Fruit fly (Drosophila melanogaster) whole organism, embryonic: ENCODE results near the gene Bicra.

Experiments
- Adf1 ChIP-seq: fragments of 200-800 bp; sonication (Bioruptor generic); IDR thresholded peaks from 2 replicates; pipeline ENCODE4 v1.3.6; 2022; ENCODE audit warnings: missing biosample characterization, missing genetic modification characterization
- Atf-2 ChIP-seq: fragments of 200-800 bp; sonication (Bioruptor generic); optimal IDR thresholded peaks from 2 replicates; lab custom pipeline; 2016; ENCODE audit warnings: missing biosample characterization, missing genetic modification characterization
- Atf3 ChIP-seq: fragments of 200-800 bp; sonication (Bioruptor generic); optimal IDR thresholded peaks from 3 replicates; lab custom pipeline; 2016; ENCODE audit warnings: missing biosample characterization, missing genetic modification characterization
- B-H1 ChIP-seq: fragments of 200-800 bp; sonication (Bioruptor generic); IDR thresholded peaks from 3 replicates; pipeline ENCODE4 v1.3.6; 2022; ENCODE audit warnings: missing biosample characterization, missing genetic modification characterization
- B-H2 ChIP-seq: fragments of 200-800 bp; sonication (Bioruptor generic); optimal IDR thresholded peaks from 2 replicates; lab custom pipeline; 2018; ENCODE audit warnings: missing biosample characterization, mild to moderate bottlenecking, missing genetic modification characterization
- CG10565 ChIP-seq: fragments of 200-800 bp; sonication (Bioruptor generic); optimal IDR thresholded peaks from 3 replicates; lab custom pipeline; 2016; ENCODE audit warnings: missing biosample characterization, mild to moderate bottlenecking, missing genetic modification characterization
- CG10654 ChIP-seq: fragments of 200-800 bp; sonication (Bioruptor generic); optimal IDR thresholded peaks from 2 replicates; lab custom pipeline; 2016; ENCODE audit warnings: missing biosample characterization, missing genetic modification characterization
- CG11247 ChIP-seq: fragments of 200-800 bp; sonication (Bioruptor generic); IDR thresholded peaks from 2 replicates; pipeline ENCODE4 v1.3.6; 2022; ENCODE audit warnings: missing biosample characterization, missing genetic modification characterization
- CG12299 ChIP-seq: fragments of 200-800 bp; sonication (Bioruptor generic); optimal IDR thresholded peaks from 2 replicates; lab custom pipeline; 2018; ENCODE audit warnings: missing biosample characterization, mild to moderate bottlenecking, missing genetic modification characterization
- CG1529 ChIP-seq: fragments of 200-800 bp; sonication (Bioruptor generic); optimal IDR thresholded peaks from 3 replicates; lab custom pipeline; 2018; ENCODE audit warnings: missing biosample characterization, missing genetic modification characterization
- CG17385 ChIP-seq: fragments of 200-800 bp; sonication (Bioruptor generic); optimal IDR thresholded peaks from 3 replicates; lab custom pipeline; 2018; ENCODE audit warnings: missing biosample characterization, mild to moderate bottlenecking, missing genetic modification characterization
- CG1792 ChIP-seq: fragments of 200-800 bp; sonication (Bioruptor generic); optimal IDR thresholded peaks from 2 replicates; lab custom pipeline; 2016; ENCODE audit warnings: missing biosample characterization, missing genetic modification characterization
- CG18764 ChIP-seq: fragments of 200-800 bp; sonication (Bioruptor generic); optimal IDR thresholded peaks from 3 replicates; lab custom pipeline; 2016; ENCODE audit warnings: missing biosample characterization, missing genetic modification characterization
- CG34224 ChIP-seq: fragments of 200-800 bp; sonication (Bioruptor generic); IDR thresholded peaks from 3 replicates; pipeline ENCODE4 v1.3.6; 2022; ENCODE audit warnings: missing biosample characterization, missing genetic modification characterization; ENCODE audit not compliant: partially characterized antibody
- CG34376 ChIP-seq: fragments of 200-800 bp; sonication (Bioruptor generic); optimal IDR thresholded peaks from 2 replicates; lab custom pipeline; 2018; ENCODE audit warnings: missing biosample characterization, mild to moderate bottlenecking, missing genetic modification characterization
- CG3847 ChIP-seq: fragments of 200-800 bp; sonication (Bioruptor generic); IDR thresholded peaks from 2 replicates; pipeline ENCODE4 v1.3.6; 2022; ENCODE audit warnings: missing biosample characterization, missing genetic modification characterization
- CG4360 ChIP-seq: fragments of 200-800 bp; sonication (Bioruptor generic); IDR thresholded peaks from 2 replicates; pipeline ENCODE4 v1.3.6; 2022; ENCODE audit warnings: missing biosample characterization, missing genetic modification characterization
- CG4854 ChIP-seq: fragments of 200-800 bp; sonication (Bioruptor generic); optimal IDR thresholded peaks from 2 replicates; lab custom pipeline; 2016; ENCODE audit warnings: missing biosample characterization, missing genetic modification characterization, inconsistent platforms
- Dll ChIP-seq: fragments of 200-800 bp; sonication (Bioruptor generic); IDR thresholded peaks from 4 replicates; pipeline ENCODE4 v1.3.6; 2022; ENCODE audit warnings: missing biosample characterization, missing genetic modification characterization; ENCODE audit not compliant: partially characterized antibody
- Fer2 ChIP-seq: fragments of 200-800 bp; sonication (Bioruptor generic); optimal IDR thresholded peaks from 2 replicates; lab custom pipeline; 2018; ENCODE audit warnings: missing biosample characterization, mild to moderate bottlenecking, missing genetic modification characterization, moderate library complexity
- Gug ChIP-seq: fragments of 200-800 bp; sonication (Bioruptor generic); IDR thresholded peaks from 4 replicates; pipeline ENCODE4 v1.3.6; 2022; ENCODE audit warnings: missing biosample characterization, missing genetic modification characterization
- H15 ChIP-seq: fragments of 200-800 bp; sonication (Bioruptor generic); IDR thresholded peaks from 3 replicates; pipeline ENCODE4 v1.3.6; 2022; ENCODE audit warnings: missing biosample characterization, missing genetic modification characterization
- Hr39 ChIP-seq: fragments of >200 bp; optimal IDR thresholded peaks from 2 replicates; lab custom pipeline; 2017
- Lpt ChIP-seq: fragments of >200 bp; optimal IDR thresholded peaks from 2 replicates; lab custom pipeline; 2018; ENCODE audit warnings: missing biosample characterization, missing genetic modification characterization
- Med ChIP-seq: fragments of 200-800 bp; sonication (Bioruptor generic); peaks from one replicate; lab custom pipeline; 2016; ENCODE audit warnings: missing biosample characterization, missing genetic modification characterization, mild to moderate bottlenecking, inconsistent platforms, moderate library complexity
- Nf-YA ChIP-seq: fragments of 200-800 bp; sonication (Bioruptor generic); IDR thresholded peaks from 2 replicates; pipeline ENCODE4 v1.3.6; 2022; ENCODE audit warnings: missing biosample characterization, missing genetic modification characterization
- Nf-YC ChIP-seq: fragments of 200-800 bp; optimal IDR thresholded peaks from 3 replicates; lab custom pipeline; 2019; ENCODE audit warnings: missing biosample characterization, mild to moderate bottlenecking, missing genetic modification characterization, moderate library complexity
- Ravus ChIP-seq: fragments of 200-800 bp; sonication (Bioruptor generic); IDR thresholded peaks from 2 replicates; pipeline ENCODE4 v1.3.6; 2022; ENCODE audit warnings: missing biosample characterization, missing genetic modification characterization
- Six4 ChIP-seq: fragments of 200-800 bp; sonication (Bioruptor generic); optimal IDR thresholded peaks from 2 replicates; lab custom pipeline; 2016; ENCODE audit warnings: missing biosample characterization, missing genetic modification characterization
- Sry-β ChIP-seq: fragments of 200-800 bp; sonication (Bioruptor generic); optimal IDR thresholded peaks from 2 replicates; lab custom pipeline; 2018; ENCODE audit warnings: missing biosample characterization, mild to moderate bottlenecking, missing genetic modification characterization, moderate library complexity
- ab ChIP-seq: fragments of 200-800 bp; sonication (Bioruptor generic); optimal IDR thresholded peaks from 2 replicates; lab custom pipeline; 2016; ENCODE audit warnings: missing biosample characterization, missing genetic modification characterization
- ac ChIP-seq: fragments of 200-800 bp; sonication (Bioruptor generic); optimal IDR thresholded peaks from 3 replicates; lab custom pipeline; 2017; ENCODE audit warnings: missing biosample characterization, mild to moderate bottlenecking, missing genetic modification characterization
- aop ChIP-seq: fragments of 200-800 bp; sonication (Bioruptor generic); IDR thresholded peaks from 2 replicates; pipeline ENCODE4 v1.3.6; 2022; ENCODE audit warnings: missing biosample characterization, missing genetic modification characterization
- chn ChIP-seq: fragments of 200-800 bp; sonication (Bioruptor generic); optimal IDR thresholded peaks from 2 replicates; lab custom pipeline; 2016; ENCODE audit warnings: missing biosample characterization, missing genetic modification characterization
- cwo ChIP-seq: fragments of 200-800 bp; sonication (Bioruptor generic); optimal IDR thresholded peaks from 3 replicates; lab custom pipeline; 2017; ENCODE audit warnings: missing biosample characterization, missing genetic modification characterization, mild to moderate bottlenecking, moderate library complexity, missing genetic modification reagents
- danr ChIP-seq: fragments of 200-800 bp; sonication (Bioruptor generic); IDR thresholded peaks from 2 replicates; pipeline ENCODE4 v1.3.6; 2022; ENCODE audit warnings: missing biosample characterization, missing genetic modification characterization
- gro ChIP-seq: fragments of 200-800 bp; sonication (Bioruptor generic); optimal IDR thresholded peaks from 2 replicates; lab custom pipeline; 2016; ENCODE audit warnings: missing biosample characterization, missing genetic modification characterization
- gsb ChIP-seq: fragments of 200-800 bp; sonication (Bioruptor generic); IDR thresholded peaks from 2 replicates; pipeline ENCODE4 v1.3.6; 2022; ENCODE audit warnings: missing biosample characterization, missing genetic modification characterization
- insv ChIP-seq, 2 experiments: fragments of 200-800 bp; sonication (Bioruptor generic); optimal IDR thresholded peaks; 3 replicates each; lab custom pipeline; 2016 to 2018; ENCODE audit warnings: missing biosample characterization in 2 of 2, missing genetic modification characterization in 2 of 2
- mld ChIP-seq: fragments of 200-800 bp; sonication (Bioruptor generic); IDR thresholded peaks from 3 replicates; pipeline ENCODE4 v1.3.6; 2022; ENCODE audit warnings: missing biosample characterization, missing genetic modification characterization; ENCODE audit not compliant: partially characterized antibody
- otp ChIP-seq: fragments of 200-800 bp; sonication (Bioruptor generic); IDR thresholded peaks from 3 replicates; pipeline ENCODE4, ENCODE4 v1.3.6; 2022; ENCODE audit warnings: missing biosample characterization, missing genetic modification characterization
- pan ChIP-seq, 4 experiments: fragments of >200 bp in 3 of 4; fragments of 200-800 bp in 1 of 4; sonication (Bioruptor generic) in 1 of 4; optimal IDR thresholded peaks in 3 of 4; IDR thresholded peaks in 1 of 4; 2 replicates each; pipeline versions ENCODE4 v1.3.6 to Lab custom; 2017 to 2022; ENCODE audit warnings: missing biosample characterization in 2 of 4, missing genetic modification characterization in 2 of 4, mixed read lengths in 1 of 4
- repo ChIP-seq: fragments of 200-800 bp; sonication (Bioruptor generic); optimal IDR thresholded peaks from 2 replicates; lab custom pipeline; 2016; ENCODE audit warnings: missing biosample characterization, missing genetic modification characterization
- sens-2 ChIP-seq: fragments of 200-800 bp; sonication (Bioruptor generic); IDR thresholded peaks from 2 replicates; pipeline ENCODE4 v1.3.6; 2022; ENCODE audit warnings: missing biosample characterization, missing genetic modification characterization
- tap ChIP-seq: fragments of 200-800 bp; optimal IDR thresholded peaks from 3 replicates; lab custom pipeline; 2019; ENCODE audit warnings: missing biosample characterization, mild to moderate bottlenecking, missing genetic modification characterization, moderate library complexity
- twi ChIP-seq: fragments of 200-800 bp; optimal IDR thresholded peaks from 2 replicates; lab custom pipeline; 2019; ENCODE audit warnings: missing biosample characterization, mild to moderate bottlenecking, missing genetic modification characterization, moderate library complexity
- vnd ChIP-seq: fragments of 200-800 bp; sonication (Bioruptor generic); IDR thresholded peaks from 3 replicates; pipeline ENCODE4 v1.3.6; 2022; ENCODE audit warnings: missing biosample characterization, missing genetic modification characterization; ENCODE audit not compliant: partially characterized antibody
- z ChIP-seq: fragments of 200-800 bp; sonication (Bioruptor generic); IDR thresholded peaks from 3 replicates; pipeline ENCODE4 v1.3.6; 2022; ENCODE audit warnings: missing biosample characterization, missing genetic modification characterization

Bicra gene

DNA sequence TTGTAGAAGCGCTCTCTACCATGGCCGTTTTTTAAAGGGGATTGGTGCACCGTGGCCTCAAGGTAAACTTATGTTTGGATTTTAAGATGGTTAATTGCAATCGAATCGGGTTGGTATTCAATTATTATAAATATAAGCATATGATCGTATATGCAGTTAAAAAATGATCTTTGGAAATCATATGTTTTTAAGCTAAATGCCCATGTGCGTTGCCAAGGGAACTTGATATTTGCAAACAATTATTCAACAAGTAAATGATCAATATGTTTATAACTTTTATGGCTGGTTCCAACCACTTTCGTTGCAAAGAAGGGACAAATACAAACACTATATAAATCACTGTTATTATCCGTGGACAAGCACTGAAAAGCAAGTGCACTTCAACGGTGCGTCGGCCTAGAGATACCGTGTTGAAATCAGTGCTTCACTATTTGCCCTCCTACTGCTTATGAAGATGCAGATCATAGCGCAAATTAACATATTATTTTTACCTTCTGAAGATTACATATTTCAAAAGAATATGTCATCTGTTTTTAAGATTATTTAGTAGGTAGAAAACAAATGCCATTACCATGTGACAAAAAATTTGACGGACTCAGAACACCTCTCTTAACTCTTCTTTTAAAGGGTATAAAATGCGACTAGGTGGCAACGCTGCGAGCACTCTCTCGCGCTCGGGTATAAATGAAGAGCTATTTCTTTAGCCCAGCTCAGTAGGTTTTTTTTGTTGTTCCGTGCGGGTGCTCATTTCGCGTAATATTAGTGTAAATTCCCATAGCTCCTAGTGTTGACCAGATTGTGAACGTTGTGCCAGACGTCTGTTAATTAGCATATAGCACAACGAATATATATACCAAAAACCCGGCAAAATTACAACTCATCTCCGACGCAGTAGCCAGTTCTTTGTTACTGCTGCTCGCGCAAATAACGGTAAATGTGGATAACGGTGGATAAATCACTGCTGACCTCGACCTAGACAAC, 94.9 kb downstream of the Bicra start, which contains the start of gene rdog (continued):
- TF ChIP-seq CG12299 (tag; lab: Kevin White, UChicago) = peak; percentile 63
- peak; percentile 57 for TF ChIP-seq CG3847 (GFP tag; lab: Robert Waterston, UW)
- peak; percentile 17; the same call in 1 of the 3 replicates for TF ChIP-seq B-H1 (GFP tag; lab: Robert Waterston, UW)
- TF ChIP-seq CG4360 (GFP tag; lab: Robert Waterston, UW) = no peak; the same call in none of the 2 replicates
- TF ChIP-seq pan (optimal IDR thresholded peaks at IDR 0.05; lab: Kevin White, UChicago) = peak in 1 of 2 experiments; percentile 85
- TF ChIP-seq pan (GFP tag; optimal IDR thresholded peaks at IDR 0.05 in 1 of 2, IDR thresholded peaks at IDR 0.05 in 1 of 2) = peak; percentile 47 to 81
- 0 out of 2 replicates have a peak, but pooled peaks have one; percentile 40 for TF ChIP-seq Adf1 (GFP tag; lab: Robert Waterston, UW)
- peak; percentile 39; the same call in 1 of the 2 replicates for TF ChIP-seq aop
- peak; percentile 74 for TF ChIP-seq CG4854 (GFP tag; lab: Kevin White, UChicago)
- no peak; the same call in 1 of the 2 replicates for TF ChIP-seq Nf-YA (GFP tag; lab: Robert Waterston, UW)
- TF ChIP-seq otp = peak; percentile 38; the same call in 1 of the 3 replicates
- peak; percentile 54; the same call in 1 of the 2 replicates for TF ChIP-seq sens-2
- no peak for TF ChIP-seq mld (GFP tag; lab: Robert Waterston, UW)
- TF ChIP-seq gro (GFP tag; lab: Kevin White, UChicago) = peak; percentile 90
- peak; percentile 53 for TF ChIP-seq cwo
- no peak; the same call in 2 of the 3 replicates for TF ChIP-seq z (GFP tag; lab: Robert Waterston, UW)
- no peak for TF ChIP-seq gsb (GFP tag; lab: Robert Waterston, UW)
- TF ChIP-seq insv (GFP tag; optimal IDR thresholded peaks at IDR 0.05; lab: Kevin White, UChicago) = peak; percentile 33 to 40
- TF ChIP-seq Ravus (GFP tag; lab: Robert Waterston, UW) = no peak
- TF ChIP-seq Fer2 = peak; percentile 48
- no peak for TF ChIP-seq Lpt (GFP tag; lab: Kevin White, UChicago)
- TF ChIP-seq repo (GFP tag; lab: Kevin White, UChicago) = peak; percentile 24
- TF ChIP-seq CG10654 (GFP tag; lab: Kevin White, UChicago) = peak; percentile 70
- peak; percentile 62 for TF ChIP-seq CG18764 (GFP tag; lab: Kevin White, UChicago)
- no peak for TF ChIP-seq vnd (GFP tag; lab: Robert Waterston, UW)
- TF ChIP-seq Nf-YC (tag; lab: Kevin White, UChicago) = peak; percentile 71
- no peak for TF ChIP-seq Hr39 (lab: Kevin White, UChicago)
- peak; percentile 66 for TF ChIP-seq ac (GFP tag; lab: Kevin White, UChicago)
- no peak for TF ChIP-seq Dll (GFP tag; lab: Robert Waterston, UW)
- peak; percentile 61 for TF ChIP-seq CG1529 (GFP tag; lab: Kevin White, UChicago)
- TF ChIP-seq ab (GFP tag; lab: Kevin White, UChicago) = peak; percentile 67
- TF ChIP-seq CG34224 (GFP tag; lab: Robert Waterston, UW) = peak; percentile 42; the same call in 1 of the 3 replicates
- TF ChIP-seq Med (GFP tag; lab: Kevin White, UChicago) = peak; percentile 85
- peak; percentile 49 for TF ChIP-seq CG10565 (GFP tag; lab: Kevin White, UChicago)
- peak; percentile 72 for TF ChIP-seq Atf3 (GFP tag; lab: Kevin White, UChicago)
- peak; percentile 61 for TF ChIP-seq CG1792
- peak; percentile 71 for TF ChIP-seq CG17385
- peak; percentile 24 for TF ChIP-seq Sry-β
- peak; percentile 66 for TF ChIP-seq twi
- TF ChIP-seq chn = peak; percentile 88
- TF ChIP-seq CG11247 = 0 out of 2 replicates have a peak, but pooled peaks have one; percentile 37
- peak; percentile 32; the same call in 3 of the 4 replicates for TF ChIP-seq Gug (GFP tag; lab: Robert Waterston, UW)
- TF ChIP-seq B-H2 (GFP tag; lab: Kevin White, UChicago) = peak; percentile 58
- peak; percentile 73 for TF ChIP-seq tap (tag; lab: Kevin White, UChicago)
- TF ChIP-seq CG34376 (GFP tag; lab: Kevin White, UChicago) = peak; percentile 86
- peak; percentile 75 for TF ChIP-seq Six4 (GFP tag; lab: Kevin White, UChicago)
- TF ChIP-seq danr (GFP tag; lab: Robert Waterston, UW) = peak; percentile 32; the same call in 1 of the 2 replicates
- TF ChIP-seq Atf-2 (GFP tag; lab: Kevin White, UChicago) = peak; percentile 85
- 0 out of 3 replicates have a peak, but pooled peaks have one; percentile 17 for TF ChIP-seq H15 (GFP tag; lab: Robert Waterston, UW)
